Worm (Caenorhabditis elegans): Measurements from ENCODE around the gene chil-9.

- TF ChIP-seq R02D3.7 (tag; optimal IDR thresholded peaks at IDR 0.05) (no peak), ceh-16 (tag; optimal IDR thresholded peaks at IDR 0.05) (no peak), unc-39 (tag; optimal IDR thresholded peaks at IDR 0.05) (no peak)
Measured at ce11 chrII:9826946-9827345, 18.2 kb downstream of the chil-9 start.

Measured in whole organism, L2 larva.